Worm (Caenorhabditis elegans) whole organism, L3 larva: ENCODE results near the gene R03G8.6.

ENCODE experiments used
- R02D3.7 ChIP-seq: fragments of 150-350 bp; optimal IDR thresholded peaks from 2 replicates; lab custom pipeline; 2014; ENCODE audit warnings: missing biosample characterization, missing genetic modification characterization
- ZK546.5 ChIP-seq: sonication (generic microtip); optimal IDR thresholded peaks from 2 replicates; lab custom pipeline; 2017; ENCODE audit warnings: missing biosample characterization, missing genetic modification characterization
- aly-2 ChIP-seq: fragments of 150-350 bp; optimal IDR thresholded peaks from 2 replicates; lab custom pipeline; 2014; ENCODE audit warnings: missing biosample characterization, missing genetic modification characterization
- ama-1 ChIP-seq: fragments of 150-350 bp; optimal IDR thresholded peaks from 2 replicates; lab custom pipeline; 2018
- ceh-16 ChIP-seq: sonication (generic microtip); optimal IDR thresholded peaks from 2 replicates; lab custom pipeline; 2017; ENCODE audit warnings: missing biosample characterization, missing genetic modification characterization
- ceh-28 ChIP-seq: fragments of 150-350 bp; optimal IDR thresholded peaks from 2 replicates; lab custom pipeline; 2014; ENCODE audit warnings: missing biosample characterization, missing genetic modification reagents, missing genetic modification characterization
- ceh-82 ChIP-seq: fragments of 150-350 bp; optimal IDR thresholded peaks from 2 replicates; lab custom pipeline; 2014; ENCODE audit warnings: missing biosample characterization, missing genetic modification characterization
- ceh-9 ChIP-seq: sonication (generic microtip); optimal IDR thresholded peaks from 2 replicates; lab custom pipeline; 2018; ENCODE audit warnings: missing biosample characterization, missing genetic modification characterization
- daf-12 ChIP-seq: fragments of 150-350 bp; optimal IDR thresholded peaks from 2 replicates; lab custom pipeline; 2014; ENCODE audit warnings: missing biosample characterization, missing genetic modification reagents, missing genetic modification characterization
- egl-5 ChIP-seq: fragments of 150-350 bp; optimal IDR thresholded peaks from 2 replicates; lab custom pipeline; 2017; ENCODE audit warnings: missing biosample characterization, missing genetic modification reagents, missing genetic modification characterization, inconsistent platforms
- elt-1 ChIP-seq: fragments of 150-350 bp; optimal IDR thresholded peaks from 2 replicates; lab custom pipeline; 2014; ENCODE audit warnings: missing biosample characterization, missing genetic modification characterization
- elt-2 ChIP-seq: sonication (generic microtip); optimal IDR thresholded peaks from 2 replicates; lab custom pipeline; 2016; ENCODE audit warnings: missing genetic modification reagents, mild to moderate bottlenecking, missing genetic modification characterization, missing compliant biosample characterization
- eor-1 ChIP-seq, 2 experiments: fragments of 150-350 bp; optimal IDR thresholded peaks; 2 replicates each; lab custom pipeline; 2014 to 2018; ENCODE audit warnings: missing biosample characterization in 2 of 2, missing genetic modification characterization in 2 of 2
- fkh-10 ChIP-seq: sonication (generic microtip); optimal IDR thresholded peaks from 2 replicates; lab custom pipeline; 2017; ENCODE audit warnings: missing biosample characterization, missing genetic modification reagents, missing genetic modification characterization
- fkh-2 ChIP-seq: fragments of 150-350 bp; optimal IDR thresholded peaks from 2 replicates; lab custom pipeline; 2014; ENCODE audit warnings: missing biosample characterization, missing genetic modification reagents, missing genetic modification characterization
- fos-1 ChIP-seq: fragments of 150-350 bp; optimal IDR thresholded peaks from 2 replicates; lab custom pipeline; 2014; ENCODE audit warnings: missing biosample characterization, missing genetic modification characterization
- hmg-11 ChIP-seq: sonication (generic microtip); optimal IDR thresholded peaks from 2 replicates; lab custom pipeline; 2016; ENCODE audit warnings: missing genetic modification characterization, missing compliant biosample characterization
- jun-1 ChIP-seq: fragments of 150-350 bp; optimal IDR thresholded peaks from 2 replicates; lab custom pipeline; 2014; ENCODE audit warnings: missing biosample characterization, missing genetic modification reagents, missing genetic modification characterization
- lin-15B ChIP-seq: fragments of 150-350 bp; optimal IDR thresholded peaks from 2 replicates; lab custom pipeline; 2014; ENCODE audit warnings: missing biosample characterization, missing genetic modification characterization
- lin-39 ChIP-seq: fragments of 150-350 bp; optimal IDR thresholded peaks from 2 replicates; lab custom pipeline; 2018; ENCODE audit warnings: missing biosample characterization, missing genetic modification reagents, missing genetic modification characterization
- lsy-12 ChIP-seq: sonication (generic microtip); optimal IDR thresholded peaks from 2 replicates; lab custom pipeline; 2016; ENCODE audit warnings: mild to moderate bottlenecking, missing genetic modification characterization, missing compliant biosample characterization
- mdl-1 ChIP-seq: fragments of 150-350 bp; optimal IDR thresholded peaks from 2 replicates; lab custom pipeline; 2014; ENCODE audit warnings: missing biosample characterization, missing genetic modification characterization
- mml-1 ChIP-seq: fragments of 150-350 bp; sonication (generic microtip); optimal IDR thresholded peaks from 3 replicates; lab custom pipeline; 2014; ENCODE audit warnings: missing biosample characterization, missing genetic modification characterization
- nfya-1 ChIP-seq: sonication (generic microtip); optimal IDR thresholded peaks from 2 replicates; lab custom pipeline; 2017; ENCODE audit warnings: missing genetic modification characterization, mild to moderate bottlenecking, missing compliant biosample characterization, antibody characterized with exemption, moderate library complexity; ENCODE audit not compliant: insufficient read depth
- nhr-11 ChIP-seq: fragments of 150-350 bp; optimal IDR thresholded peaks from 2 replicates; lab custom pipeline; 2014; ENCODE audit warnings: missing biosample characterization, missing genetic modification characterization
- nhr-12 ChIP-seq: fragments of 150-350 bp; optimal IDR thresholded peaks from 2 replicates; lab custom pipeline; 2014; ENCODE audit warnings: missing biosample characterization, missing genetic modification characterization
- nhr-23 ChIP-seq: fragments of 150-350 bp; optimal IDR thresholded peaks from 2 replicates; lab custom pipeline; 2014; ENCODE audit warnings: missing biosample characterization, missing genetic modification reagents, missing genetic modification characterization
- nhr-237 ChIP-seq: fragments of 150-350 bp; optimal IDR thresholded peaks from 2 replicates; lab custom pipeline; 2014; ENCODE audit warnings: missing biosample characterization, missing genetic modification characterization
- nhr-25 ChIP-seq: sonication (generic microtip); optimal IDR thresholded peaks from 2 replicates; lab custom pipeline; 2017; ENCODE audit warnings: missing biosample characterization, missing genetic modification characterization
- nhr-28 ChIP-seq: fragments of 150-350 bp; optimal IDR thresholded peaks from 2 replicates; lab custom pipeline; 2014; ENCODE audit warnings: missing biosample characterization, missing genetic modification characterization
- nhr-67 ChIP-seq: fragments of 150-350 bp; optimal IDR thresholded peaks from 2 replicates; lab custom pipeline; 2014; ENCODE audit warnings: missing biosample characterization, missing genetic modification characterization
- nhr-76 ChIP-seq: fragments of 150-350 bp; sonication (generic microtip); optimal IDR thresholded peaks from 5 replicates; lab custom pipeline; 2014; ENCODE audit warnings: missing biosample characterization, missing genetic modification characterization
- nhr-77 ChIP-seq: fragments of 150-350 bp; optimal IDR thresholded peaks from 2 replicates; lab custom pipeline; 2014; ENCODE audit warnings: missing biosample characterization, missing genetic modification characterization
- pha-4 ChIP-seq: fragments of 150-350 bp; optimal IDR thresholded peaks from 2 replicates; lab custom pipeline; 2014; ENCODE audit warnings: missing biosample characterization, missing genetic modification reagents, missing genetic modification characterization
- pqm-1 ChIP-seq: fragments of 150-350 bp; optimal IDR thresholded peaks from 2 replicates; lab custom pipeline; 2017; ENCODE audit warnings: missing biosample characterization, missing genetic modification characterization, inconsistent platforms
- sea-2 ChIP-seq: fragments of 150-350 bp; sonication (generic microtip); optimal IDR thresholded peaks from 4 replicates; lab custom pipeline; 2014; ENCODE audit warnings: missing biosample characterization, missing genetic modification reagents, missing genetic modification characterization
- skn-1 ChIP-seq: fragments of 150-350 bp; optimal IDR thresholded peaks from 2 replicates; lab custom pipeline; 2014; ENCODE audit warnings: missing biosample characterization, missing genetic modification characterization
- snpc-4 ChIP-seq: fragments of 150-350 bp; optimal IDR thresholded peaks from 2 replicates; lab custom pipeline; 2014; ENCODE audit warnings: missing biosample characterization, missing genetic modification characterization
- tbx-2 ChIP-seq: sonication (generic microtip); optimal IDR thresholded peaks from 2 replicates; lab custom pipeline; 2016; ENCODE audit warnings: mild to moderate bottlenecking, missing genetic modification characterization, missing compliant biosample characterization
- unc-39 ChIP-seq: sonication (generic microtip); optimal IDR thresholded peaks from 4 replicates; lab custom pipeline; 2017; ENCODE audit warnings: missing biosample characterization, missing genetic modification characterization
- unc-62 ChIP-seq: fragments of 150-350 bp; sonication (generic microtip); optimal IDR thresholded peaks from 4 replicates; lab custom pipeline; 2014; ENCODE audit warnings: missing biosample characterization, missing genetic modification reagents, missing genetic modification characterization
- zag-1 ChIP-seq: fragments of 150-350 bp; optimal IDR thresholded peaks from 2 replicates; lab custom pipeline; 2014; ENCODE audit warnings: missing biosample characterization, missing genetic modification characterization
- ztf-11 ChIP-seq: fragments of 150-350 bp; optimal IDR thresholded peaks from 2 replicates; lab custom pipeline; 2014; ENCODE audit warnings: missing biosample characterization, missing genetic modification characterization
- ztf-4 ChIP-seq: fragments of 150-350 bp; optimal IDR thresholded peaks from 2 replicates; lab custom pipeline; 2014; ENCODE audit warnings: missing biosample characterization, missing genetic modification characterization

R03G8.6 gene

ce11 chrX:13129949-13130348 lies 29.6 kb upstream of the R03G8.6 start, which contains the start of gene spin-3:
Gene spin-3, plus strand, starts transcription at chrX:13130249.
- TF ChIP-seq fkh-10 (GFP tag; lab: Kevin White, UChicago) (no peak), snpc-4 (tag; lab: Kevin White, UChicago) (no peak), lin-39 (tag; lab: Kevin White, UChicago) (no peak), elt-2 (tag; lab: Kevin White, UChicago) (peak; percentile 21), daf-12 (tag; lab: Kevin White, UChicago) (no peak), nhr-76 (tag; lab: Kevin White, UChicago) (no peak), fkh-2 (tag; lab: Kevin White, UChicago) (no peak), nhr-28 (tag; lab: Kevin White, UChicago) (no peak)

DNA sequence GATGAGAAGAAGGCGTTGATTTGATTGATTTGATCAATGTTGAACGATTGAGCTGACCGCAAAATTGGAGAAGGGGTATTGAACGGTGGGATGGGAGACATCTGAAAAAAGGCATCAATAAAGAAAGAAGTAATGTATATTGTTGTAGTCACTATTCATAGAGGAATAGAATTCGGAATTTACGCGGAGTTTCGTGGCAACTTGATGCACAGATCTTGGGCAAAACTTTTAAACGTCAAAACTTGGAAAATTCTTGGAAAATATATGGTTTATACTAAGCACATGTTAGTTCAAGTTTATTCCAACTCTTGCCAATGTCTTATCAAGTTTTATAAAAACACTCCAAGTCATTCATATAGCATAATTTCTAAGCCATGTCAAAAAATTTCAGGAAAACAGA lies 26.1 kb upstream of the R03G8.6 start, which contains the start of gene F17H10.4:
Gene F17H10.4 (minus strand): TSS at position 101 of the 400 bp plus-strand sequence.
- no peak for TF ChIP-seq R02D3.7 (tag; lab: Kevin White, UChicago)
- TF ChIP-seq fkh-10 (GFP tag; lab: Kevin White, UChicago): no peak
- TF ChIP-seq nhr-25 (tag; lab: Kevin White, UChicago): no peak
- no peak for TF ChIP-seq nhr-77 (tag; lab: Kevin White, UChicago)
- TF ChIP-seq nhr-12: no peak
- TF ChIP-seq, all 47 proteins: peak for 0

ce11 chrX:13122191-13122590 lies 21.9 kb upstream of the R03G8.6 start, which contains the start of gene snx-17:
Gene snx-17, minus strand, starts transcription at chrX:13122291.
- TF ChIP-seq ztf-4 (tag; lab: Kevin White, UChicago) (no peak), nhr-28 (tag; lab: Kevin White, UChicago) (no peak), ceh-9 (tag; lab: Kevin White, UChicago) (no peak), ceh-16 (tag; lab: Kevin White, UChicago) (no peak), lsy-12 (tag; lab: Kevin White, UChicago) (no peak), unc-39 (tag; lab: Kevin White, UChicago) (no peak), nhr-67 (no peak), nhr-12 (no peak), snpc-4 (tag; lab: Kevin White, UChicago) (no peak), ztf-11 (tag; lab: Kevin White, UChicago) (no peak), zag-1 (tag; lab: Kevin White, UChicago) (no peak), eor-1 (tag; optimal IDR thresholded peaks at IDR 0.05; lab: Kevin White, UChicago) (no peak), elt-1 (no peak), unc-62 (no peak), nfya-1 (no peak)

ce11 chrX:13121104-13121503 lies 20.8 kb upstream of the R03G8.6 start:
- no peak for TF ChIP-seq ztf-11 (tag; lab: Kevin White, UChicago)
- no peak for TF ChIP-seq nhr-67
- TF ChIP-seq nhr-23 (tag; lab: Kevin White, UChicago): peak; percentile 48
- no peak for TF ChIP-seq elt-1
- TF ChIP-seq nhr-28 (tag; lab: Kevin White, UChicago): no peak
- no peak for TF ChIP-seq ceh-28 (tag; lab: Kevin White, UChicago)
- no peak for TF ChIP-seq pqm-1
- TF ChIP-seq nfya-1: peak; percentile 62
- peak; percentile 74 for TF ChIP-seq pha-4 (tag; lab: Kevin White, UChicago)
- TF ChIP-seq lin-39 (tag; lab: Kevin White, UChicago): peak; percentile 69
- TF ChIP-seq nhr-237 (tag; lab: Kevin White, UChicago): no peak
- no peak for TF ChIP-seq nhr-11
- TF ChIP-seq daf-12 (tag; lab: Kevin White, UChicago): no peak
- TF ChIP-seq jun-1: peak; percentile 53
- TF ChIP-seq lin-15B: no peak
- TF ChIP-seq lsy-12 (tag; lab: Kevin White, UChicago): peak; percentile 82
- TF ChIP-seq mml-1 (tag; lab: Kevin White, UChicago): no peak
- TF ChIP-seq R02D3.7 (tag; lab: Kevin White, UChicago): no peak
- TF ChIP-seq unc-39 (tag; lab: Kevin White, UChicago): no peak
- TF ChIP-seq ztf-4 (tag; lab: Kevin White, UChicago): no peak
- no peak for TF ChIP-seq nhr-12
- no peak for TF ChIP-seq nhr-77 (tag; lab: Kevin White, UChicago)
- TF ChIP-seq snpc-4 (tag; lab: Kevin White, UChicago): peak; percentile 63
- TF ChIP-seq nhr-76 (tag; lab: Kevin White, UChicago): no peak
- TF ChIP-seq fkh-2 (tag; lab: Kevin White, UChicago): no peak
- TF ChIP-seq zag-1 (tag; lab: Kevin White, UChicago): no peak
- TF ChIP-seq mdl-1: no peak
- no peak for TF ChIP-seq fos-1 (tag; lab: Kevin White, UChicago)
- peak; percentile 61 for TF ChIP-seq hmg-11 (tag; lab: Kevin White, UChicago)
- TF ChIP-seq fkh-10 (GFP tag; lab: Kevin White, UChicago): no peak
- TF ChIP-seq ZK546.5: no peak
- TF ChIP-seq skn-1 (tag; lab: Kevin White, UChicago): no peak
- no peak for TF ChIP-seq egl-5 (tag; lab: Kevin White, UChicago)
- peak; percentile 65 for TF ChIP-seq elt-2 (tag; lab: Kevin White, UChicago)
- TF ChIP-seq nhr-25 (tag; lab: Kevin White, UChicago): peak; percentile 65
- no peak for TF ChIP-seq aly-2 (tag; lab: Kevin White, UChicago)
- TF ChIP-seq ceh-82 (tag; lab: Kevin White, UChicago): no peak
- no peak for TF ChIP-seq unc-62
- TF ChIP-seq sea-2 (GFP tag; lab: Kevin White, UChicago): no peak
- TF ChIP-seq ceh-16 (tag; lab: Kevin White, UChicago): no peak
- TF ChIP-seq ama-1 (lab: Kevin White, UChicago): peak; percentile 53
- peak; percentile 14 for TF ChIP-seq tbx-2 (tag; lab: Kevin White, UChicago)
